Worm (Caenorhabditis elegans): ENCODE results near the gene grd-7.

Gene grd-7

ce11 chrX:7264591-7265306 is 4.5 kb downstream of the grd-7 start (continued):
- TF ChIP-seq C17E4.6 (GFP tag; IDR thresholded peaks at IDR 0.05) (peak; percentile 17; the same call in 1 of the 2 replicates), hlh-26 (GFP tag; conservative IDR thresholded peaks at IDR 0.05) (no peak), F57A8.1 (GFP tag; optimal IDR thresholded peaks at IDR 0.05) (no peak), cebp-2 (GFP tag; IDR thresholded peaks at IDR 0.05) (no peak), tbp1 (GFP tag; optimal IDR thresholded peaks at IDR 0.05) (peak; percentile 61), let-526 (GFP tag; IDR thresholded peaks at IDR 0.05) (0 out of 2 replicates have a peak, but pooled peaks have one; percentile 38), rpc-1 (optimal IDR thresholded peaks at IDR 0.05) (no peak), rpc-1 (tag; optimal IDR thresholded peaks at IDR 0.05) (no peak), K12H6.12 (tag; optimal IDR thresholded peaks at IDR 0.05) (peak; percentile 96), dpff-1 (tag; optimal IDR thresholded peaks at IDR 0.05) (no peak), sea-2 (GFP tag; IDR thresholded peaks at IDR 0.05) (no peak), lir-1 (GFP tag; conservative IDR thresholded peaks at IDR 0.05) (peak; percentile 100), ccch-3 (GFP tag; optimal IDR thresholded peaks at IDR 0.05) (no peak), C06A6.2 (GFP tag; conservative IDR thresholded peaks at IDR 0.05) (no peak), ztf-18 (tag; optimal IDR thresholded peaks at IDR 0.05) (peak; percentile 66), chd-7 (tag; optimal IDR thresholded peaks at IDR 0.05) (peak; percentile 64), madf-3 (GFP tag; IDR thresholded peaks at IDR 0.05) (no peak), hmg-20 (GFP tag; IDR thresholded peaks at IDR 0.05) (peak; percentile 58; the same call in 1 of the 2 replicates), mxl-1 (tag; optimal IDR thresholded peaks at IDR 0.05) (no peak), bed-1 (GFP tag; IDR thresholded peaks at IDR 0.05) (no peak), somi-1 (GFP tag; optimal IDR thresholded peaks at IDR 0.05) (peak; percentile 54), hrde-1 (tag; optimal IDR thresholded peaks at IDR 0.05; ENCODE audit: borderline replicate concordance) (no peak), sptf-2 (GFP tag; optimal IDR thresholded peaks at IDR 0.05) (no peak), die-1 (tag; optimal IDR thresholded peaks at IDR 0.05) (peak; percentile 56), hlh-12 (tag; optimal IDR thresholded peaks at IDR 0.05) (no peak), F22D6.2 (tag; optimal IDR thresholded peaks at IDR 0.05) (peak; percentile 2), egrh-3 (GFP tag; IDR thresholded peaks at IDR 0.05) (peak; percentile 87), lsy-27 (tag; optimal IDR thresholded peaks at IDR 0.05; ENCODE audit: borderline replicate concordance, insufficient read depth) (no peak), ztf-22 (GFP tag; optimal IDR thresholded peaks at IDR 0.05) (peak; percentile 56), gei-17 (GFP tag; optimal IDR thresholded peaks at IDR 0.05) (peak; percentile 80), F49E8.2 (tag; optimal IDR thresholded peaks at IDR 0.05; ENCODE audit: insufficient read depth) (no peak), hsf-1 (GFP tag; IDR thresholded peaks at IDR 0.05) (no peak), F23B12.7 (tag; optimal IDR thresholded peaks at IDR 0.05; ENCODE audit: insufficient read depth) (peak; percentile 53), nfya-2 (GFP tag; IDR thresholded peaks at IDR 0.05) (no peak), snpc-1.3 (tag; optimal IDR thresholded peaks at IDR 0.05; ENCODE audit: insufficient read depth) (no peak), unc-130 (GFP tag; optimal IDR thresholded peaks at IDR 0.05) (no peak), attf-5 (GFP tag; optimal IDR thresholded peaks at IDR 0.05) (peak; percentile 84), zfh-2 (GFP tag; conservative IDR thresholded peaks at IDR 0.05) (peak; percentile 98), mcd-1 (GFP tag; IDR thresholded peaks at IDR 0.05) (peak; percentile 78), Y79H2A.3 (GFP tag; conservative IDR thresholded peaks at IDR 0.05) (no peak), snpc-3.4 (tag; optimal IDR thresholded peaks at IDR 0.05) (no peak), lin-35 (GFP tag; optimal IDR thresholded peaks at IDR 0.05) (peak in 1 of 3 experiments; percentile 54), F10E7.11 (tag; optimal IDR thresholded peaks at IDR 0.05) (no peak), aptf-3 (GFP tag; IDR thresholded peaks at IDR 0.05) (no peak), akir-1 (GFP tag; optimal IDR thresholded peaks at IDR 0.05) (no peak), rcor-1 (GFP tag; IDR thresholded peaks at IDR 0.05) (peak; percentile 77), let-607 (tag; optimal IDR thresholded peaks at IDR 0.05) (peak; percentile 2 to 61)
